Worm (Caenorhabditis elegans) whole organism, young adult: ENCODE results near the gene F54E12.2.

Experiments
- B0336.3 ChIP-seq: fragments of 200-800 bp; sonication (Bioruptor generic); IDR thresholded peaks from 2 replicates; pipeline ENCODE4 v1.3.6; 2022; ENCODE audit warnings: missing genetic modification characterization, missing compliant biosample characterization
- F23B12.7 ChIP-seq: sonication (generic microtip); optimal IDR thresholded peaks from 2 replicates; lab custom pipeline; 2017; ENCODE audit warnings: missing genetic modification characterization, mild to moderate bottlenecking, missing compliant biosample characterization, antibody characterized with exemption, moderate library complexity; ENCODE audit not compliant: insufficient read depth
- F33H1.4 ChIP-seq: fragments of 200-800 bp; sonication (Bioruptor generic); IDR thresholded peaks from 2 replicates; pipeline ENCODE4 v1.3.6; 2022; ENCODE audit warnings: missing genetic modification reagents, missing genetic modification characterization, missing compliant biosample characterization
- F57A8.1 ChIP-seq: fragments of 200-800 bp; sonication (Bioruptor generic); optimal IDR thresholded peaks from 2 replicates; lab custom pipeline; 2018; ENCODE audit warnings: mild to moderate bottlenecking, missing genetic modification characterization, moderate library complexity, missing compliant biosample characterization
- F57C9.4 ChIP-seq: sonication (generic microtip); optimal IDR thresholded peaks from 2 replicates; lab custom pipeline; 2017; ENCODE audit warnings: mild to moderate bottlenecking, missing genetic modification characterization, missing compliant biosample characterization
- K11D2.4 ChIP-seq: fragments of 200-800 bp; sonication (Bioruptor generic); IDR thresholded peaks from 2 replicates; pipeline ENCODE4 v1.3.6; 2022; ENCODE audit warnings: missing genetic modification reagents, missing genetic modification characterization, missing compliant biosample characterization
- T07F8.4 ChIP-seq: sonication (generic microtip); optimal IDR thresholded peaks from 2 replicates; lab custom pipeline; 2016; ENCODE audit warnings: mild to moderate bottlenecking, missing genetic modification characterization, moderate library complexity, missing compliant biosample characterization
- akir-1 ChIP-seq: fragments of 200-800 bp; sonication (Bioruptor generic); optimal IDR thresholded peaks from 2 replicates; lab custom pipeline; 2018; ENCODE audit warnings: mild to moderate bottlenecking, missing genetic modification characterization, moderate library complexity, missing compliant biosample characterization
- ama-1 ChIP-seq, 3 experiments: fragments of 150-350 bp in 1 of 3; sonication (generic microtip) in 2 of 3; optimal IDR thresholded peaks; 2 replicates each; lab custom pipeline; 2014 to 2018; ENCODE audit warnings: missing biosample characterization in 2 of 3, missing genetic modification characterization in 2 of 3, missing genetic modification reagents in 2 of 3
- atf-7 ChIP-seq: sonication (generic microtip); optimal IDR thresholded peaks from 2 replicates; lab custom pipeline; 2017; ENCODE audit warnings: mild to moderate bottlenecking, missing genetic modification characterization, missing compliant biosample characterization
- athp-1 ChIP-seq: sonication (generic microtip); optimal IDR thresholded peaks from 2 replicates; lab custom pipeline; 2017; ENCODE audit warnings: mild to moderate bottlenecking, missing genetic modification characterization, missing compliant biosample characterization
- attf-3 ChIP-seq: fragments of 200-800 bp; sonication (Bioruptor generic); conservative IDR thresholded peaks from 2 replicates; pipeline ENCODE4 v1.3.6; 2022; ENCODE audit warnings: missing genetic modification reagents, missing genetic modification characterization, missing compliant biosample characterization
- attf-5 ChIP-seq: fragments of 200-800 bp; sonication (Bioruptor generic); optimal IDR thresholded peaks from 2 replicates; lab custom pipeline; 2018; ENCODE audit warnings: mild to moderate bottlenecking, missing genetic modification characterization, missing compliant biosample characterization
- bed-1 ChIP-seq: fragments of 200-800 bp; sonication (Bioruptor generic); IDR thresholded peaks from 2 replicates; pipeline ENCODE4 v1.3.6; 2022; ENCODE audit warnings: missing genetic modification reagents, missing genetic modification characterization, missing compliant biosample characterization
- ceh-40 ChIP-seq: fragments of 200-800 bp; sonication (Bioruptor generic); IDR thresholded peaks from 2 replicates; pipeline ENCODE4 v1.3.6; 2022; ENCODE audit warnings: missing genetic modification characterization, missing compliant biosample characterization
- ceh-58 ChIP-seq: fragments of 200-800 bp; sonication (Bioruptor generic); IDR thresholded peaks from 2 replicates; pipeline ENCODE4 v1.3.6; 2022; ENCODE audit warnings: missing genetic modification characterization, missing compliant biosample characterization
- ceh-79 ChIP-seq: sonication (generic microtip); optimal IDR thresholded peaks from 2 replicates; lab custom pipeline; 2017; ENCODE audit warnings: mild to moderate bottlenecking, missing genetic modification characterization, missing compliant biosample characterization
- ceh-91 ChIP-seq: fragments of 200-800 bp; sonication (Bioruptor generic); IDR thresholded peaks from 2 replicates; pipeline ENCODE4 v1.3.6; 2022; ENCODE audit warnings: missing genetic modification reagents, missing genetic modification characterization, missing compliant biosample characterization
- die-1 ChIP-seq: sonication (generic microtip); optimal IDR thresholded peaks from 2 replicates; lab custom pipeline; 2016; ENCODE audit warnings: missing genotype, mild to moderate bottlenecking, missing genetic modification characterization, missing compliant biosample characterization
- egl-44 ChIP-seq: fragments of 200-800 bp; sonication (Bioruptor generic); IDR thresholded peaks from 2 replicates; pipeline ENCODE4 v1.3.6; 2022; ENCODE audit warnings: missing genetic modification reagents, missing genetic modification characterization, missing compliant biosample characterization
- ekl-4 ChIP-seq: fragments of 200-800 bp; sonication (Bioruptor generic); IDR thresholded peaks from 2 replicates; pipeline ENCODE4 v1.3.6; 2022; ENCODE audit warnings: missing genetic modification reagents, missing genetic modification characterization, missing compliant biosample characterization
- gei-17 ChIP-seq: fragments of 200-800 bp; sonication (Bioruptor generic); optimal IDR thresholded peaks from 2 replicates; lab custom pipeline; 2018; ENCODE audit warnings: mild to moderate bottlenecking, missing genetic modification characterization, missing compliant biosample characterization
- him-1 ChIP-seq: sonication (generic microtip); optimal IDR thresholded peaks from 2 replicates; lab custom pipeline; 2016; ENCODE audit warnings: missing genotype, missing genetic modification reagents, missing genetic modification characterization, missing compliant biosample characterization
- hlh-26 ChIP-seq: fragments of 200-800 bp; sonication (Bioruptor generic); conservative IDR thresholded peaks from 2 replicates; pipeline ENCODE4 v1.3.6; 2022; ENCODE audit warnings: missing genetic modification reagents, missing genetic modification characterization, missing compliant biosample characterization
- lin-26 ChIP-seq: fragments of 200-800 bp; sonication (Bioruptor generic); IDR thresholded peaks from 2 replicates; pipeline ENCODE4 v1.3.6; 2022; ENCODE audit warnings: missing genetic modification reagents, missing genetic modification characterization, missing compliant biosample characterization
- lin-35 ChIP-seq, 3 experiments: fragments of 150-350 bp in 2 of 3; sonication (generic microtip) in 1 of 3; optimal IDR thresholded peaks; 2 replicates each; lab custom pipeline; 2014 to 2018; ENCODE audit warnings: missing biosample characterization in 3 of 3, missing genetic modification characterization in 3 of 3, missing genetic modification reagents in 3 of 3
- lin-54 ChIP-seq: fragments of 200-800 bp; sonication (Bioruptor generic); optimal IDR thresholded peaks from 2 replicates; lab custom pipeline; 2018; ENCODE audit warnings: mild to moderate bottlenecking, missing genetic modification characterization, missing compliant biosample characterization
- lir-1 ChIP-seq: fragments of 200-800 bp; sonication (Bioruptor generic); conservative IDR thresholded peaks from 2 replicates; pipeline ENCODE4 v1.3.6; 2022; ENCODE audit warnings: missing genetic modification reagents, missing genetic modification characterization, missing compliant biosample characterization
- madf-3 ChIP-seq: fragments of 200-800 bp; sonication (Bioruptor generic); IDR thresholded peaks from 2 replicates; pipeline ENCODE4 v1.3.6; 2022; ENCODE audit warnings: missing genetic modification reagents, missing genetic modification characterization, missing compliant biosample characterization
- madf-6 ChIP-seq: fragments of 200-800 bp; sonication (Bioruptor generic); IDR thresholded peaks from 2 replicates; pipeline ENCODE4 v1.3.6; 2022; ENCODE audit warnings: missing genetic modification reagents, missing genetic modification characterization, missing compliant biosample characterization
- madf-8 ChIP-seq: fragments of 200-800 bp; sonication (Bioruptor generic); conservative IDR thresholded peaks from 2 replicates; pipeline ENCODE4 v1.3.6; 2022; ENCODE audit warnings: missing genetic modification reagents, missing genetic modification characterization, missing compliant biosample characterization
- mxl-1 ChIP-seq: sonication (generic microtip); optimal IDR thresholded peaks from 2 replicates; lab custom pipeline; 2016; ENCODE audit warnings: missing genetic modification characterization, missing compliant biosample characterization
- nhr-179 ChIP-seq: sonication (generic microtip); optimal IDR thresholded peaks from 2 replicates; lab custom pipeline; 2016; ENCODE audit warnings: mild to moderate bottlenecking, missing genetic modification characterization, missing compliant biosample characterization
- nhr-90 ChIP-seq: sonication (generic microtip); optimal IDR thresholded peaks from 2 replicates; lab custom pipeline; 2016; ENCODE audit warnings: missing genotype, mild to moderate bottlenecking, missing genetic modification characterization, missing compliant biosample characterization
- pha-4 ChIP-seq: fragments of 150-350 bp; sonication (generic microtip); optimal IDR thresholded peaks from 2 replicates; lab custom pipeline; 2014; ENCODE audit warnings: missing biosample characterization, missing genetic modification reagents, missing genetic modification characterization
- repo-1 ChIP-seq: sonication (generic microtip); optimal IDR thresholded peaks from 2 replicates; lab custom pipeline; 2017; ENCODE audit warnings: mild to moderate bottlenecking, missing genetic modification characterization, missing compliant biosample characterization
- rpc-1 ChIP-seq, 2 experiments: fragments of 150-350 bp in 1 of 2; sonication (generic microtip) in 1 of 2; optimal IDR thresholded peaks; 2 replicates each; lab custom pipeline; 2014 to 2018; ENCODE audit warnings: missing biosample characterization in 1 of 2, missing genetic modification characterization in 1 of 2, missing genetic modification reagents in 1 of 2, missing genotype in 1 of 2
- snpc-4 ChIP-seq, 5 experiments: fragments of 150-350 bp in 1 of 5; sonication (generic microtip) in 4 of 5; optimal IDR thresholded peaks; 2 replicates each; lab custom pipeline; 2014 to 2018; ENCODE audit warnings: missing genetic modification characterization in 5 of 5, missing biosample characterization in 3 of 5, antibody characterized with exemption in 2 of 5, mild to moderate bottlenecking in 2 of 5, missing compliant biosample characterization in 2 of 5, missing genotype in 2 of 5, moderate library complexity in 2 of 5, missing genetic modification reagents in 1 of 5
- tbx-9 ChIP-seq: sonication (generic microtip); optimal IDR thresholded peaks from 2 replicates; lab custom pipeline; 2016; ENCODE audit warnings: borderline replicate concordance, missing genetic modification characterization, inconsistent platforms, missing compliant biosample characterization
- tlf-1 ChIP-seq: fragments of 200-800 bp; sonication (Bioruptor generic); optimal IDR thresholded peaks from 2 replicates; lab custom pipeline; 2018; ENCODE audit warnings: mild to moderate bottlenecking, missing genetic modification characterization, missing compliant biosample characterization
- ztf-18 ChIP-seq: sonication (generic microtip); optimal IDR thresholded peaks from 2 replicates; lab custom pipeline; 2016; ENCODE audit warnings: missing genotype, mild to moderate bottlenecking, missing genetic modification characterization, missing compliant biosample characterization
- ztf-3 ChIP-seq: fragments of 200-800 bp; sonication (Bioruptor generic); optimal IDR thresholded peaks from 2 replicates; lab custom pipeline; 2018; ENCODE audit warnings: mild to moderate bottlenecking, missing genetic modification characterization, missing compliant biosample characterization
- ztf-6 ChIP-seq: fragments of 200-800 bp; sonication (Bioruptor generic); IDR thresholded peaks from 2 replicates; pipeline ENCODE4 v1.3.6; 2022; ENCODE audit warnings: missing genetic modification reagents, missing genetic modification characterization, missing compliant biosample characterization

The F54E12.2 gene

ce11 chrIV:11350809-11351208 is 13.8 kb upstream of the F54E12.2 start:
- TF ChIP-seq atf-7 (tag; lab: Kevin White, UChicago) (no peak), F57A8.1 (GFP tag; lab: Kevin White, UChicago) (no peak), F33H1.4 (no peak), ceh-79 (tag; lab: Kevin White, UChicago) (no peak), ztf-6 (GFP tag; lab: Robert Waterston, UW) (no peak)

ce11 chrIV:11349747-11350146 is 12.8 kb upstream of the F54E12.2 start:
- no peak for TF ChIP-seq lir-1 (GFP tag; lab: Robert Waterston, UW)
- TF ChIP-seq repo-1 (tag; lab: Kevin White, UChicago) = no peak
- no peak for TF ChIP-seq tlf-1
- no peak for TF ChIP-seq F57C9.4 (tag; lab: Kevin White, UChicago)
- TF ChIP-seq madf-8 = no peak
- no peak for TF ChIP-seq mxl-1 (tag; lab: Kevin White, UChicago)
- TF ChIP-seq B0336.3 (GFP tag; lab: Robert Waterston, UW) = no peak
- TF ChIP-seq ekl-4 (GFP tag; lab: Robert Waterston, UW) = no peak
- no peak for TF ChIP-seq lin-35 (GFP tag; optimal IDR thresholded peaks at IDR 0.05; lab: Kevin White, UChicago)
- no peak for TF ChIP-seq him-1 (tag; lab: Kevin White, UChicago)
- TF ChIP-seq akir-1 (GFP tag; lab: Kevin White, UChicago) = no peak

ce11 chrIV:11348822-11349221 is 11.8 kb upstream of the F54E12.2 start:
- TF ChIP-seq ceh-91 (GFP tag; lab: Robert Waterston, UW) (no peak), bed-1 (GFP tag; lab: Robert Waterston, UW) (no peak), B0336.3 (GFP tag; lab: Robert Waterston, UW) (no peak), madf-3 (GFP tag; lab: Robert Waterston, UW) (no peak), nhr-90 (tag; lab: Kevin White, UChicago) (no peak), egl-44 (GFP tag; lab: Robert Waterston, UW) (no peak)

- TF ChIP-seq gei-17 (no peak), attf-3 (GFP tag; lab: Robert Waterston, UW) (no peak), die-1 (no peak), hlh-26 (GFP tag; lab: Robert Waterston, UW) (no peak), rpc-1 (optimal IDR thresholded peaks at IDR 0.05; lab: Kevin White, UChicago) (no peak), rpc-1 (tag; optimal IDR thresholded peaks at IDR 0.05; lab: Kevin White, UChicago) (no peak), ztf-18 (no peak), snpc-4 (GFP tag; optimal IDR thresholded peaks at IDR 0.05; lab: Kevin White, UChicago) (no peak), snpc-4 (tag; optimal IDR thresholded peaks at IDR 0.05; lab: Kevin White, UChicago) (no peak), ceh-40 (no peak), lin-26 (no peak), pha-4 (tag; lab: Kevin White, UChicago) (no peak), tbx-9 (tag; lab: Kevin White, UChicago) (no peak)
Observed at ce11 chrIV:11347275-11347674, 10.3 kb upstream of the F54E12.2 start.

- TF ChIP-seq mxl-1 (tag; lab: Kevin White, UChicago) = no peak
- no peak for TF ChIP-seq ama-1 (optimal IDR thresholded peaks at IDR 0.05; lab: Kevin White, UChicago)
- TF ChIP-seq ama-1 (GFP tag; optimal IDR thresholded peaks at IDR 0.05; lab: Kevin White, UChicago) = no peak
- no peak for TF ChIP-seq lin-54 (GFP tag; lab: Kevin White, UChicago)
- no peak for TF ChIP-seq athp-1
- TF ChIP-seq ceh-58 (GFP tag; lab: Robert Waterston, UW) = no peak
- TF ChIP-seq T07F8.4 (tag; lab: Kevin White, UChicago) = no peak
- no peak for TF ChIP-seq attf-5 (GFP tag; lab: Kevin White, UChicago)
- TF ChIP-seq akir-1 (GFP tag; lab: Kevin White, UChicago) = no peak
- TF ChIP-seq madf-6 (GFP tag; lab: Robert Waterston, UW) = no peak
- TF ChIP-seq ztf-3 (GFP tag; lab: Kevin White, UChicago) = no peak
- no peak for TF ChIP-seq K11D2.4
- TF ChIP-seq nhr-179 (tag; lab: Kevin White, UChicago) = no peak
- no peak for TF ChIP-seq F23B12.7 (tag; lab: Kevin White, UChicago)
Observed at ce11 chrIV:11344288-11344687, 7.3 kb upstream of the F54E12.2 start.
